Worm (Caenorhabditis elegans) whole organism, L2 larva: ENCODE measurements around the gene C14A11.9.

Experiments used
- C34F6.9 ChIP-seq: fragments of 150-350 bp; optimal IDR thresholded peaks from 2 replicates; lab custom pipeline; 2014; ENCODE audit warnings: missing biosample characterization, missing genetic modification characterization
- F13H6.1 ChIP-seq: sonication (generic microtip); optimal IDR thresholded peaks from 2 replicates; lab custom pipeline; 2016; ENCODE audit warnings: missing genetic modification characterization, missing compliant biosample characterization
- R02D3.7 ChIP-seq: fragments of 150-350 bp; optimal IDR thresholded peaks from 2 replicates; lab custom pipeline; 2014; ENCODE audit warnings: missing biosample characterization, missing genetic modification characterization
- ZK546.5 ChIP-seq: sonication (generic microtip); optimal IDR thresholded peaks from 2 replicates; lab custom pipeline; 2017; ENCODE audit warnings: missing biosample characterization, missing genetic modification characterization
- alr-1 ChIP-seq: fragments of 150-350 bp; optimal IDR thresholded peaks from 2 replicates; lab custom pipeline; 2014; ENCODE audit warnings: missing biosample characterization, missing genetic modification characterization
- aly-2 ChIP-seq: fragments of 150-350 bp; optimal IDR thresholded peaks from 2 replicates; lab custom pipeline; 2014; ENCODE audit warnings: missing biosample characterization, missing genetic modification characterization
- ama-1 ChIP-seq: fragments of 150-350 bp; optimal IDR thresholded peaks from 2 replicates; lab custom pipeline; 2018; ENCODE audit warnings: inconsistent platforms
- ceh-16 ChIP-seq: fragments of 150-350 bp; optimal IDR thresholded peaks from 2 replicates; lab custom pipeline; 2014; ENCODE audit warnings: missing biosample characterization, missing genetic modification characterization
- dmd-4 ChIP-seq: sonication (generic microtip); optimal IDR thresholded peaks from 2 replicates; lab custom pipeline; 2017; ENCODE audit warnings: missing biosample characterization, missing genetic modification characterization
- elt-3 ChIP-seq: sonication (generic microtip); optimal IDR thresholded peaks from 2 replicates; lab custom pipeline; 2017; ENCODE audit warnings: missing biosample characterization, missing genetic modification characterization
- fos-1 ChIP-seq: fragments of 150-350 bp; optimal IDR thresholded peaks from 2 replicates; lab custom pipeline; 2014; ENCODE audit warnings: missing biosample characterization, missing genetic modification characterization
- lin-13 ChIP-seq: fragments of 150-350 bp; optimal IDR thresholded peaks from 2 replicates; lab custom pipeline; 2014; ENCODE audit warnings: missing biosample characterization, missing genetic modification reagents, missing genetic modification characterization
- lin-39 ChIP-seq: fragments of 150-350 bp; optimal IDR thresholded peaks from 2 replicates; lab custom pipeline; 2014; ENCODE audit warnings: missing biosample characterization, missing genetic modification reagents, missing genetic modification characterization
- mab-5 ChIP-seq: fragments of 150-350 bp; optimal IDR thresholded peaks from 2 replicates; lab custom pipeline; 2014; ENCODE audit warnings: missing biosample characterization, missing genetic modification characterization
- mbf-1 ChIP-seq: sonication (generic microtip); optimal IDR thresholded peaks from 2 replicates; lab custom pipeline; 2017; ENCODE audit warnings: missing biosample characterization, missing genetic modification characterization
- nhr-10 ChIP-seq: sonication (generic microtip); optimal IDR thresholded peaks from 2 replicates; lab custom pipeline; 2017; ENCODE audit warnings: missing biosample characterization, missing genetic modification characterization
- nhr-11 ChIP-seq: fragments of 150-350 bp; optimal IDR thresholded peaks from 2 replicates; lab custom pipeline; 2014; ENCODE audit warnings: missing biosample characterization, missing genetic modification characterization
- nhr-12 ChIP-seq: fragments of 150-350 bp; optimal IDR thresholded peaks from 2 replicates; lab custom pipeline; 2014; ENCODE audit warnings: missing biosample characterization, missing genetic modification characterization
- nhr-129 ChIP-seq: fragments of 150-350 bp; optimal IDR thresholded peaks from 2 replicates; lab custom pipeline; 2014; ENCODE audit warnings: missing biosample characterization, missing genetic modification characterization
- nhr-21 ChIP-seq: fragments of 150-350 bp; optimal IDR thresholded peaks from 2 replicates; lab custom pipeline; 2014; ENCODE audit warnings: missing biosample characterization, missing genetic modification characterization
- nhr-23 ChIP-seq: fragments of 150-350 bp; optimal IDR thresholded peaks from 2 replicates; lab custom pipeline; 2014; ENCODE audit warnings: missing biosample characterization, missing genetic modification reagents, missing genetic modification characterization
- nhr-237 ChIP-seq: fragments of 150-350 bp; optimal IDR thresholded peaks from 2 replicates; lab custom pipeline; 2014; ENCODE audit warnings: missing biosample characterization, missing genetic modification characterization
- nhr-25 ChIP-seq: fragments of 150-350 bp; sonication (generic microtip); optimal IDR thresholded peaks from 3 replicates; lab custom pipeline; 2014; ENCODE audit warnings: missing biosample characterization, missing genetic modification characterization
- nhr-6 ChIP-seq: fragments of 150-350 bp; optimal IDR thresholded peaks from 2 replicates; lab custom pipeline; 2014; ENCODE audit warnings: missing biosample characterization, missing genetic modification characterization
- nhr-77 ChIP-seq: fragments of 150-350 bp; optimal IDR thresholded peaks from 2 replicates; lab custom pipeline; 2014; ENCODE audit warnings: missing biosample characterization, missing genetic modification characterization
- sma-3 ChIP-seq: sonication (generic microtip); optimal IDR thresholded peaks from 2 replicates; lab custom pipeline; 2016; ENCODE audit warnings: missing genetic modification reagents, missing genetic modification characterization, missing compliant biosample characterization
- sma-9 ChIP-seq, 2 experiments: fragments of 150-350 bp in 1 of 2; sonication (generic microtip) in 1 of 2; optimal IDR thresholded peaks; 2 replicates each; lab custom pipeline; 2014 to 2016; ENCODE audit warnings: missing genetic modification characterization in 2 of 2, mild to moderate bottlenecking in 1 of 2, missing biosample characterization in 1 of 2, missing compliant biosample characterization in 1 of 2, missing genetic modification reagents in 1 of 2, moderate library complexity in 1 of 2
- snpc-4 ChIP-seq: fragments of 150-350 bp; optimal IDR thresholded peaks from 2 replicates; lab custom pipeline; 2014; ENCODE audit warnings: missing biosample characterization, missing genetic modification characterization
- unc-39 ChIP-seq: fragments of 150-350 bp; optimal IDR thresholded peaks from 2 replicates; lab custom pipeline; 2014; ENCODE audit warnings: missing biosample characterization, missing genetic modification characterization
- unc-62 ChIP-seq: fragments of 150-350 bp; optimal IDR thresholded peaks from 2 replicates; lab custom pipeline; 2014; ENCODE audit warnings: missing biosample characterization, missing genetic modification reagents, missing genetic modification characterization
- zag-1 ChIP-seq: fragments of 150-350 bp; optimal IDR thresholded peaks from 2 replicates; lab custom pipeline; 2014; ENCODE audit warnings: missing biosample characterization, missing genetic modification characterization
- ztf-1 ChIP-seq: fragments of 200-800 bp; sonication (Bioruptor generic); conservative IDR thresholded peaks from 2 replicates; pipeline ENCODE4 v1.3.6; 2022; ENCODE audit warnings: missing genetic modification characterization, missing compliant biosample characterization
- ztf-11 ChIP-seq: sonication (generic microtip); optimal IDR thresholded peaks from 2 replicates; lab custom pipeline; 2017; ENCODE audit warnings: missing biosample characterization, missing genetic modification characterization
- ztf-4 ChIP-seq: fragments of 150-350 bp; optimal IDR thresholded peaks from 2 replicates; lab custom pipeline; 2014; ENCODE audit warnings: missing biosample characterization, missing genetic modification characterization

C14A11.9 gene

DNA sequence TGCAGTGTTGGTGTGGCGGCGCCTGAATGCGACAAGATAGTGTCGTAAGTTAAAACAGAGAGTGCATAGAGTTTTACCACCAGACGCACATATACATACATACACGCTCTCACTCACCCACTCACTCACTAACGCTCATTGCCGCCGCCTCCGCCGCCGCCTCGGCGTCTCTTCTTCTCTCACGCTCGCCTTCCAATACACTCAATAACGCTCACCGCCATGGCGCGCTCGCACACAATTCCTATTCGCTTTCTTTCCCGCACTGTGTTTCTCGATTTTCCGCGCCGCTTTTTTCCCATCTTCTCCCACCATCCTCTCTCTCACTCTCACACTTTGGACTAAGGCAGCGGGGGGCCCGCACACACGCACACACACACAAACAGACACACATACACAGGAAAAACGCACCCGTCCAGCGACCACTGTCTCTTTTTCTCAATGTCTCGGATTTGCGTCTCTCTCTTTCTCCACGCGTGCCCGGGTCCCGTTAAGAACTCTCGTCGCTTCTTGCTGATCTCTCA is 43.0 kb upstream of the C14A11.9 start, which contains the start of gene kin-29 (continued):
- no peak for TF ChIP-seq nhr-237 (tag; lab: Kevin White, UChicago)
- peak; percentile 74 for TF ChIP-seq nhr-21 (tag; lab: Kevin White, UChicago)
- no peak for TF ChIP-seq aly-2

ce11 chrX:2843508-2843907 is 34.1 kb upstream of the C14A11.9 start:
- TF ChIP-seq ZK546.5 (no peak), nhr-10 (tag; lab: Kevin White, UChicago) (no peak), snpc-4 (tag; lab: Kevin White, UChicago) (peak; percentile 72), ztf-11 (tag; lab: Kevin White, UChicago) (no peak)
- TF ChIP-seq, all 48 proteins: peak for 1

- TF ChIP-seq unc-39 (tag; lab: Kevin White, UChicago) (no peak), zag-1 (tag; lab: Kevin White, UChicago) (no peak), F13H6.1 (tag; lab: Kevin White, UChicago) (peak; percentile 47), ztf-11 (tag; lab: Kevin White, UChicago) (no peak), lin-13 (GFP tag; lab: Kevin White, UChicago) (no peak), alr-1 (tag; lab: Kevin White, UChicago) (no peak), ama-1 (no peak), nhr-6 (tag; lab: Kevin White, UChicago) (no peak), ztf-4 (tag; lab: Kevin White, UChicago) (no peak), fos-1 (tag; lab: Kevin White, UChicago) (peak; percentile 69), nhr-12 (no peak), lin-39 (tag; lab: Kevin White, UChicago) (no peak), nhr-129 (no peak), elt-3 (tag; lab: Kevin White, UChicago) (no peak)
- TF ChIP-seq, all 48 proteins: peak for 2
Observed at ce11 chrX:2841754-2842153, 32.3 kb upstream of the C14A11.9 start.

- TF ChIP-seq C34F6.9 (tag; lab: Kevin White, UChicago) (peak; percentile 21), mbf-1 (tag; lab: Kevin White, UChicago) (no peak), nhr-25 (tag; lab: Kevin White, UChicago) (peak; percentile 7)
Observed at ce11 chrX:2840287-2840686, 30.9 kb upstream of the C14A11.9 start, which contains the start of gene Y71H10B.1. Gene Y71H10B.1 (minus strand): TSS chrX:2840292.

DNA sequence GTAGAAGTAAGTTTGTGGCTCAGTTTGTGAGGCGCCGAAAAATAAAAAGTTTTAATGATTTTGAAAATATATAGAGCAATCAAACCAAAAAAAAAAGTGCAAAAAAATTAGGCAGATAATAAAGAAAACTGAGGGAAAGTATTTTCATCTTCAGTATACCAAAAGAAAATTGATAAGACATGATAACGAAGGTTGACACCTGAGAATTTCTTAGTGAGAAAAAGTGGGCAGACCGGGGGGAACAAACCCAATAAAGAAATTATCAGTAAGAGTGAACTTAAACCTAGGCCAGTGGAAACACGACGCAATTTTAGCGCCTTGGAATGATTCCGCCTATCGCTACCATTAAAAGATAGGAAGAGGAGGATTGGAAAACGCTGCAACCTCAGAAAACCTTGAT is 29.2 kb upstream of the C14A11.9 start:
- TF ChIP-seq ztf-1 (GFP tag; lab: Robert Waterston, UW): no peak
- TF ChIP-seq ceh-16 (tag; lab: Kevin White, UChicago): no peak
- TF ChIP-seq sma-3 (GFP tag; lab: Kevin White, UChicago): no peak
- TF ChIP-seq nhr-6 (tag; lab: Kevin White, UChicago): no peak
- TF ChIP-seq nhr-237 (tag; lab: Kevin White, UChicago): no peak
- no peak for TF ChIP-seq zag-1 (tag; lab: Kevin White, UChicago)
- TF ChIP-seq sma-9 (GFP tag; optimal IDR thresholded peaks at IDR 0.05; lab: Kevin White, UChicago): peak; percentile 23
- no peak for TF ChIP-seq sma-9 (tag; optimal IDR thresholded peaks at IDR 0.05; lab: Kevin White, UChicago)
- no peak for TF ChIP-seq nhr-23 (tag; lab: Kevin White, UChicago)
- TF ChIP-seq fos-1 (tag; lab: Kevin White, UChicago): peak; percentile 82

DNA sequence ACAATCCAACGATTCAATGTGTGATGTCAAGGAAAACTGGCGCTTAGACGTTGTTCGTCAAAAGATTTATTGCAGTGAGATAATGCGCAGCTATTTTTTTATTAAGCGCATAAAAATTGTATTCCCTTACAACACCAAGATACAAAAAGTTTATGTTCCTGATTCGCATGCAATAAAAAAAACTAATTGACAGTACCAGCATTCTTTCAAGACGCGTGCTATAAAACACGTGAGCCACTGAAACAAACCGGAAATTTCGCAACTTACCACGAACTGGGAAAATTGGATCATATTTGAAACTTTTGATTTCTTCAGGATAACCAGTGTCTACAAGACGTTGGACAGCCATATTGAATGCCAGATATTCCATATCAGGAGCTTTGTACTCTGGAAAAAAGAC is 28.0 kb upstream of the C14A11.9 start:
- TF ChIP-seq nhr-129 (no peak), ZK546.5 (no peak), nhr-21 (tag; lab: Kevin White, UChicago) (no peak), nhr-237 (tag; lab: Kevin White, UChicago) (no peak), dmd-4 (tag; lab: Kevin White, UChicago) (no peak), unc-62 (GFP tag; lab: Kevin White, UChicago) (no peak), nhr-77 (tag; lab: Kevin White, UChicago) (no peak), mab-5 (tag; lab: Kevin White, UChicago) (no peak), unc-39 (tag; lab: Kevin White, UChicago) (no peak), R02D3.7 (tag; lab: Kevin White, UChicago) (no peak), nhr-11 (tag; lab: Kevin White, UChicago) (no peak)
